Fruit fly (Drosophila melanogaster): ENCODE results near the gene CG42359.

The CG42359 gene

DNA sequence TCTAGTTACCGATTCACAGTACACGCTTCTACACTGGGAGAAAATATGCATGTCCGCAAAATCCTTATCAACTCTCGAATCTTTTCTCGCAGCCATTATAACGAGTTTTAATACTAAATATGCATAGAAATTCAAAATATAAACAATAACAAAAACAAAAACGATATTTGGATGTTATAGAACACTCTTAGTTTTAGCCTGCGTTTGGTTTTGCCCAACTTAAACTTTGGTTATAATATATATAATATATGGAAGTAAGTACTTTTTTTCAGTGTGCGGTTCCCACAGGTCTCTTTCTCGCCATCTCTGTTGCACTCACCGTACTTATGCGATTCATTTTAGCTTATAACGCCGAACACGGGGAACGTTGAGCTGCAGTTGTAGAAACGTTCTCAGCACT, 49.7 kb upstream of the CG42359 start, which contains the start of gene cry (continued):
- TF ChIP-seq Sox102F (GFP tag; optimal IDR thresholded peaks at IDR 0.05), result peak; percentile 77
- peak; percentile 37; the same call in 1 of the 3 replicates for TF ChIP-seq tgo (GFP tag; IDR thresholded peaks at IDR 0.05)
- TF ChIP-seq Nf-YB (GFP tag; optimal IDR thresholded peaks at IDR 0.05), result peak; percentile 3
- no peak for TF ChIP-seq gt (GFP tag; IDR thresholded peaks at IDR 0.05)
- peak; percentile 62 for TF ChIP-seq Hr3 (GFP tag; optimal IDR thresholded peaks at IDR 0.05)
- TF ChIP-seq cg (GFP tag; optimal IDR thresholded peaks at IDR 0.05), result peak; percentile 11
- peak; percentile 63 for TF ChIP-seq trem (tag; optimal IDR thresholded peaks at IDR 0.05)
- peak; percentile 26 for TF ChIP-seq CG17802 (tag; optimal IDR thresholded peaks at IDR 0.05)
- TF ChIP-seq D (optimal IDR thresholded peaks at IDR 0.05), result no peak
- TF ChIP-seq D (GFP tag; optimal IDR thresholded peaks at IDR 0.05), result peak; percentile 70
- peak; percentile 57 for TF ChIP-seq ewg (GFP tag; optimal IDR thresholded peaks at IDR 0.05)
- TF ChIP-seq CG12942 (GFP tag; optimal IDR thresholded peaks at IDR 0.05), result peak; percentile 2
- TF ChIP-seq danr (GFP tag; IDR thresholded peaks at IDR 0.05), result 0 out of 2 replicates have a peak, but pooled peaks have one; percentile 12
- no peak for TF ChIP-seq Bdp1 (GFP tag; optimal IDR thresholded peaks at IDR 0.05)
- TF ChIP-seq CG17385 (GFP tag; optimal IDR thresholded peaks at IDR 0.05), result peak; percentile 52
- TF ChIP-seq CG33557 (GFP tag; optimal IDR thresholded peaks at IDR 0.05), result no peak
- TF ChIP-seq zen (tag; optimal IDR thresholded peaks at IDR 0.05), result no peak
- TF ChIP-seq wor (GFP tag; IDR thresholded peaks at IDR 0.05), result peak; percentile 53
- TF ChIP-seq CG10366 (GFP tag; IDR thresholded peaks at IDR 0.05), result peak; percentile 30; the same call in 1 of the 2 replicates
- no peak for TF ChIP-seq sug (tag; optimal IDR thresholded peaks at IDR 0.05)
- no peak for TF ChIP-seq Sry-δ (GFP tag; optimal IDR thresholded peaks at IDR 0.05)
- TF ChIP-seq CG31441 (GFP tag; IDR thresholded peaks at IDR 0.05), result peak; percentile 77; the same call in 1 of the 2 replicates
- no peak for TF ChIP-seq Kr (GFP tag; optimal IDR thresholded peaks at IDR 0.05)
- TF ChIP-seq CoRest (tag; optimal IDR thresholded peaks at IDR 0.05), result peak; percentile 76
- peak; percentile 9 for TF ChIP-seq Six4 (GFP tag; optimal IDR thresholded peaks at IDR 0.05)
- TF ChIP-seq Oli (tag; optimal IDR thresholded peaks at IDR 0.05), result peak; percentile 75
- TF ChIP-seq E2f2 (GFP tag; IDR thresholded peaks at IDR 0.05), result peak; percentile 11; the same call in 1 of the 2 replicates
- TF ChIP-seq cwo (GFP tag; optimal IDR thresholded peaks at IDR 0.05), result peak; percentile 4
- peak; percentile 65 for TF ChIP-seq lmd (GFP tag; IDR thresholded peaks at IDR 0.05)
- peak; percentile 64 for TF ChIP-seq CG14710 (tag; optimal IDR thresholded peaks at IDR 0.05)
- peak; percentile 17; the same call in 1 of the 3 replicates for TF ChIP-seq so (GFP tag; IDR thresholded peaks at IDR 0.05)
- peak; percentile 82 for TF ChIP-seq fd96Cb (tag; optimal IDR thresholded peaks at IDR 0.05)
- TF ChIP-seq Dip2 (GFP tag; IDR thresholded peaks at IDR 0.05), result no peak
- no peak for TF ChIP-seq CG13123 (GFP tag; optimal IDR thresholded peaks at IDR 0.05)
- TF ChIP-seq pan (optimal IDR thresholded peaks at IDR 0.05), result no peak
- TF ChIP-seq pan (GFP tag; optimal IDR thresholded peaks at IDR 0.05 in 1 of 2, IDR thresholded peaks at IDR 0.05 in 1 of 2), result peak in 1 of 2 experiments; percentile 32
- no peak for TF ChIP-seq crol (GFP tag; IDR thresholded peaks at IDR 0.05)
- peak; percentile 46 for TF ChIP-seq gcm (GFP tag; optimal IDR thresholded peaks at IDR 0.05)
- TF ChIP-seq CG12071 (GFP tag; optimal IDR thresholded peaks at IDR 0.05), result peak; percentile 13
- peak; percentile 19 for TF ChIP-seq HHEX (GFP tag; optimal IDR thresholded peaks at IDR 0.05)
- TF ChIP-seq CG18764 (GFP tag; optimal IDR thresholded peaks at IDR 0.05), result peak; percentile 28
- peak; percentile 54 for TF ChIP-seq CG8388 (GFP tag; optimal IDR thresholded peaks at IDR 0.05)
- TF ChIP-seq gro (GFP tag; optimal IDR thresholded peaks at IDR 0.05), result no peak
- TF ChIP-seq Xrp1 (GFP tag; IDR thresholded peaks at IDR 0.05), result peak; percentile 70; the same call in 1 of the 2 replicates
- peak; percentile 41; the same call in 1 of the 2 replicates for TF ChIP-seq sisA (GFP tag; IDR thresholded peaks at IDR 0.05)
- peak; percentile 76 for TF ChIP-seq twi (tag; optimal IDR thresholded peaks at IDR 0.05)
- TF ChIP-seq CG12219 (GFP tag; optimal IDR thresholded peaks at IDR 0.05), result peak; percentile 8
- TF ChIP-seq Camta (GFP tag; optimal IDR thresholded peaks at IDR 0.05), result no peak
- peak in 1 of 3 experiments; percentile 78 for TF ChIP-seq lola (GFP tag; optimal IDR thresholded peaks at IDR 0.05)
- peak; percentile 31 for TF ChIP-seq CG6654 (GFP tag; optimal IDR thresholded peaks at IDR 0.05)
- TF ChIP-seq row (GFP tag; IDR thresholded peaks at IDR 0.05), result peak; percentile 43
